Fruit fly (Drosophila melanogaster): ENCODE measurements around the gene Hsp83.

DNA sequence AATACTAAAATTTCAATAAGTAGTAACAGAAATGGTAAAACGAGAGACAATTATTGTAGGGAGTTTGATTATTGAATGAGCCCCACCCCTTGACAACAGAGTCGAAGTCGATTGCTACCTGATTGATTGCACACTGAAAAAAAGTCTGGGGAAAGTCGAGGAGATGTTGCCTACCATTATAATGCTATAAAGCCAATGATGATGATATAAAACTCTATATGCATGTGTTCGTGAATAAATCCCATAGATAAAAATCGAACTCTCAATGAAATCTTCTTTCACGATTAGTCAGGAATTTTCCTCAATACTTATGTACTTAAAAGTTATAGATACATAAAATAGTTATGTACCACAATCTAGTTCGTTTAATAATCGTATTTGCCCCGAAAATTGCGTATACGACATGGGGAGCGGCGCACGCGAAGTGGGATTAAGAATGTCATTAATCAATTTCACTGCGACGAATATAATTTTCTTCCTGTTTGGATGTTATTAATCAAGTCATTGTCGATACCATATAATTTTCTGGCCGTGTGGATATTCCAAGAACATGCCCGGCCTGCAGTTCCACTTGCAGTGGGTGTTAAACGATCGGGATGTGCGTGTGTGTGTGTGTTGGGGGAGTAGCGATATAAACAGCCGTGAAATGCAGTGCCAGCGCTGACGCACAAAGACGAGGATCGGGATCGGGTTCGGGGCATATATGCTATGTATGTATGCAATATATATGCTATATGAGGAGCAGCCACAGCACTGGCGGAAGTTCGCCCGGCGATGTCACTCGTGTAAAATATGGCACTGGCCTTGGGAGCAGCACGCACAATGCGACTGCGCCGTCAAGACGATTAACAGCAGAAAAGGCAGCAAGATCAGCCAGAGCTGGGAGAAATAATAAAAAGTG is 51.7 kb downstream of the Hsp83 start, which contains the start of gene CG12078:
- no peak for TF ChIP-seq psq (optimal IDR thresholded peaks at IDR 0.05)
- TF ChIP-seq Myc (optimal IDR thresholded peaks at IDR 0.05) = no peak
- TF ChIP-seq Sin3A (optimal IDR thresholded peaks at IDR 0.05) = no peak
- no peak for TF ChIP-seq insv (optimal IDR thresholded peaks at IDR 0.05)
- no peak for TF ChIP-seq ttk (optimal IDR thresholded peaks at IDR 0.05)
